Worm (Caenorhabditis elegans): ENCODE data around the gene F11D11.4.

- TF ChIP-seq dve-1 (tag; optimal IDR thresholded peaks at IDR 0.05; ENCODE audit: insufficient read depth): no peak
- TF ChIP-seq ztf-7 (tag; optimal IDR thresholded peaks at IDR 0.05): no peak
- TF ChIP-seq lsy-2 (tag; optimal IDR thresholded peaks at IDR 0.05): no peak
- no peak for TF ChIP-seq unc-39 (tag; optimal IDR thresholded peaks at IDR 0.05)
These were observed 49.1 kb upstream of the F11D11.4 start for ce11 chrV:18712118-18712517.

Data from whole organism, L4 larva.